Worm (Caenorhabditis elegans) whole organism, L1 larva: Measurements from ENCODE around the gene nhr-237.

Experiments used
- C16A3.4 ChIP-seq: fragments of 150-350 bp; optimal IDR thresholded peaks from 2 replicates; lab custom pipeline; 2014; ENCODE audit warnings: missing biosample characterization, missing genetic modification characterization
- F16B12.6 ChIP-seq: fragments of 150-350 bp; optimal IDR thresholded peaks from 2 replicates; lab custom pipeline; 2014; ENCODE audit warnings: missing biosample characterization, missing genetic modification characterization
- aly-2 ChIP-seq: fragments of 150-350 bp; optimal IDR thresholded peaks from 2 replicates; lab custom pipeline; 2014; ENCODE audit warnings: missing biosample characterization, missing genetic modification characterization
- ceh-82 ChIP-seq, 3 experiments: fragments of 150-350 bp in 1 of 3; sonication (generic microtip) in 2 of 3; optimal IDR thresholded peaks; 2 replicates each; lab custom pipeline; 2014 to 2017; ENCODE audit warnings: missing biosample characterization in 3 of 3, missing genetic modification characterization in 3 of 3
- ceh-88 ChIP-seq: fragments of 200-800 bp; sonication (Bioruptor generic); IDR thresholded peaks from 2 replicates; pipeline ENCODE4 v1.3.6; 2022; ENCODE audit warnings: missing genetic modification characterization, missing compliant biosample characterization
- ceh-90 ChIP-seq: sonication (generic microtip); optimal IDR thresholded peaks from 2 replicates; lab custom pipeline; 2016; ENCODE audit warnings: missing genetic modification characterization, missing compliant biosample characterization
- efl-1 ChIP-seq, 4 experiments: fragments of 150-350 bp; optimal IDR thresholded peaks in 3 of 4; peaks in 1 of 4; 1 replicate in 1 of 4; 2 replicates in 3 of 4; lab custom pipeline; 2014; ENCODE audit warnings: missing biosample characterization in 2 of 4, missing genetic modification characterization in 2 of 4, missing genetic modification reagents in 2 of 4
- elt-2 ChIP-seq: sonication (generic microtip); optimal IDR thresholded peaks from 2 replicates; lab custom pipeline; 2016; ENCODE audit warnings: missing genetic modification characterization, mild to moderate bottlenecking, inconsistent platforms, missing compliant biosample characterization, missing genetic modification reagents
- elt-3 ChIP-seq, 6 experiments: fragments of 150-350 bp in 1 of 6; sonication (generic microtip); optimal IDR thresholded peaks; 2 replicates each; lab custom pipeline; 2017 to 2018; ENCODE audit warnings: missing biosample characterization in 6 of 6, missing genetic modification characterization in 6 of 6, inconsistent platforms in 1 of 6
- hlh-17 ChIP-seq: fragments of 200-800 bp; sonication (Bioruptor generic); optimal IDR thresholded peaks from 2 replicates; lab custom pipeline; 2018; ENCODE audit warnings: missing genetic modification characterization, mild to moderate bottlenecking, missing compliant biosample characterization, moderate library complexity, borderline replicate concordance
- hpl-2 ChIP-seq: fragments of 150-350 bp; optimal IDR thresholded peaks from 2 replicates; lab custom pipeline; 2014; ENCODE audit warnings: missing biosample characterization, missing genetic modification reagents, missing genetic modification characterization
- jun-1 ChIP-seq: fragments of 150-350 bp; optimal IDR thresholded peaks from 2 replicates; lab custom pipeline; 2014; ENCODE audit warnings: missing biosample characterization, missing genetic modification reagents, missing genetic modification characterization
- lin-13 ChIP-seq: fragments of 150-350 bp; optimal IDR thresholded peaks from 2 replicates; lab custom pipeline; 2014; ENCODE audit warnings: missing biosample characterization, missing genetic modification reagents, missing genetic modification characterization
- lin-35 ChIP-seq, 2 experiments: fragments of 150-350 bp; optimal IDR thresholded peaks; 2 replicates each; lab custom pipeline; 2014; ENCODE audit warnings: missing biosample characterization in 2 of 2, missing genetic modification characterization in 2 of 2, missing genetic modification reagents in 2 of 2
- mab-9 ChIP-seq: fragments of 200-800 bp; sonication (Bioruptor generic); IDR thresholded peaks from 2 replicates; pipeline ENCODE4 v1.3.6; 2022; ENCODE audit warnings: missing genetic modification reagents, missing genetic modification characterization, missing compliant biosample characterization
- nhr-12 ChIP-seq: sonication (generic microtip); optimal IDR thresholded peaks from 2 replicates; lab custom pipeline; 2017; ENCODE audit warnings: missing biosample characterization, missing genetic modification characterization
- nhr-19 ChIP-seq: fragments of 200-800 bp; sonication (Bioruptor generic); conservative IDR thresholded peaks from 2 replicates; pipeline ENCODE4 v1.3.6; 2022; ENCODE audit warnings: missing genetic modification characterization, missing compliant biosample characterization
- nhr-20 ChIP-seq: sonication (generic microtip); optimal IDR thresholded peaks from 2 replicates; lab custom pipeline; 2016; ENCODE audit warnings: mild to moderate bottlenecking, missing genetic modification characterization, missing compliant biosample characterization
- nhr-28 ChIP-seq: fragments of 150-350 bp; optimal IDR thresholded peaks from 2 replicates; lab custom pipeline; 2014; ENCODE audit warnings: missing biosample characterization, missing genetic modification characterization
- nhr-47 ChIP-seq: sonication (generic microtip); optimal IDR thresholded peaks from 2 replicates; lab custom pipeline; 2016; ENCODE audit warnings: mild to moderate bottlenecking, missing genetic modification characterization, moderate library complexity, missing compliant biosample characterization
- nhr-77 ChIP-seq: fragments of 150-350 bp; optimal IDR thresholded peaks from 2 replicates; lab custom pipeline; 2014; ENCODE audit warnings: missing biosample characterization, missing genetic modification characterization
- nhr-85 ChIP-seq: sonication (generic microtip); peaks from one replicate; lab custom pipeline; 2016; ENCODE audit warnings: missing genetic modification characterization, inconsistent platforms, missing compliant biosample characterization
- sup-37 ChIP-seq: fragments of 200-800 bp; sonication (Bioruptor generic); optimal IDR thresholded peaks from 2 replicates; lab custom pipeline; 2018; ENCODE audit warnings: mild to moderate bottlenecking, missing genetic modification characterization, missing compliant biosample characterization
- tlp-1 ChIP-seq: fragments of 150-350 bp; optimal IDR thresholded peaks from 2 replicates; lab custom pipeline; 2014; ENCODE audit warnings: missing biosample characterization, missing genetic modification characterization
- unc-62 ChIP-seq: fragments of 150-350 bp; optimal IDR thresholded peaks from 2 replicates; lab custom pipeline; 2014; ENCODE audit warnings: missing biosample characterization, missing genetic modification reagents, missing genetic modification characterization
- unc-86 ChIP-seq: sonication (generic microtip); optimal IDR thresholded peaks from 2 replicates; lab custom pipeline; 2016; ENCODE audit warnings: missing genetic modification characterization, missing compliant biosample characterization
- unc-98 ChIP-seq: fragments of 200-800 bp; sonication (Bioruptor generic); IDR thresholded peaks from 2 replicates; pipeline ENCODE4 v1.3.6; 2022; ENCODE audit warnings: missing genetic modification characterization, missing compliant biosample characterization
- zip-4 ChIP-seq: fragments of 200-800 bp; sonication (Bioruptor generic); optimal IDR thresholded peaks from 2 replicates; lab custom pipeline; 2018; ENCODE audit warnings: mild to moderate bottlenecking, missing genetic modification characterization, moderate library complexity, missing compliant biosample characterization

nhr-237 gene

DNA sequence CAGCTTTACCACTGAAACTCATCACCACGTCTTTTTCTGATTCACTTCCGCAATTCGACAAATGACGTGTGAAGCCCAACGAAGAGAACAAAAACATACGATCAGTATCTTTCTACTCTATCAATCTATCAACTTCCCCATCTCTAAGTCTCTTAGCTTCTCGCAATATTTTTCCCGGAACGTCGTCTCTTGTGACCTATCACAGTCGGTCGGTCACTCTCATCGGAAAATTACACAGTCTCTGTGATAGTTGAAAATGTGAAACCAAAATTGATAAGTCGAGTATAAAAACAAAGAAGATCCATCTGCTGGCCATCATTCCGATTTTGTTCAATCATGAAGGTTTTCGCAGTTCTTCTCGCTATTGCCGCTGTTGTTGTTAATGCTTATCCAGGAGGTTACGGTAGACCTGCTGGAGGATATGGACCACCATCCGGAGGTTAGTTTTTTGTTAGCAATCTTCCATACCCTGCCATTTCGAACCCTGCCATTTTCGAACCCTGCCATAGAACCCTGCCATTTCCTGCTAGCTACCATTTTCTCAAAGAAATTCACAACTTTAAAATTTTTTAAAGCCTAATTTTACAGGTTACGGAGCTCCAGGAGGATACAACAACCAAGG is 32.7 kb downstream of the nhr-237 start, which contains the start of gene F16B4.4 (continued):
- TF ChIP-seq jun-1 (tag; lab: Kevin White, UChicago), result peak; percentile 30
- no peak for TF ChIP-seq nhr-47 (tag; lab: Kevin White, UChicago)
- no peak for TF ChIP-seq unc-62 (GFP tag; lab: Kevin White, UChicago)
- TF ChIP-seq elt-3 (tag; optimal IDR thresholded peaks at IDR 0.05; lab: Kevin White, UChicago), result peak in 2 of 6 experiments; percentile 58 to 71

DNA sequence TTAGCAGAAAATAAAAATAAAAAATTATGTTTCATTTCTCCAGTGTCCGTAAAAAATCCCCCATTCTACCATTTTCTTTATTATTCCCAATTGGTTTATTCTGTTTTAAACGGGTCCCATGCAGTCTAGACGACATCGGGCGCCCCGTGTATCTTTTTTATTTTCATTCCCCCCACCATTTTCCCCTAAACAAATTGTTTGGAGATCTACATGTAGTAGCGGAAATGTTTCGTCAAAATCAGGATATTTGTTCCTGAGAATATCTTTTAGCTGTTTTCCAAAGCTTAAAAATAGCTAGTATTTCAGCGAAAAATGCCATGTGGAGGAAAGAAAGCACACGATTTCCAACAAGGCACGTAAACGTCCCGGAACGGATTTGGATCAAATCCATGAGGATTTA is 38.5 kb downstream of the nhr-237 start, which contains the start of gene F16B4.5:
Gene F16B4.5, plus strand, starts transcription at position 301 of the 400 bp plus-strand sequence.
- TF ChIP-seq C16A3.4 (no peak), elt-2 (tag; lab: Kevin White, UChicago) (no peak), nhr-20 (tag; lab: Kevin White, UChicago) (no peak), nhr-19 (no peak), unc-62 (GFP tag; lab: Kevin White, UChicago) (no peak), F16B12.6 (tag; lab: Kevin White, UChicago) (no peak), lin-13 (GFP tag; lab: Kevin White, UChicago) (no peak), ceh-88 (no peak), tlp-1 (tag; lab: Kevin White, UChicago) (no peak), elt-3 (tag; optimal IDR thresholded peaks at IDR 0.05; lab: Kevin White, UChicago) (no peak), ceh-82 (tag; optimal IDR thresholded peaks at IDR 0.05; lab: Kevin White, UChicago) (no peak), hpl-2 (GFP tag; lab: Kevin White, UChicago) (no peak), ceh-90 (tag; lab: Kevin White, UChicago) (no peak), hlh-17 (GFP tag; lab: Kevin White, UChicago) (no peak), nhr-12 (tag; lab: Kevin White, UChicago) (no peak), aly-2 (tag; lab: Kevin White, UChicago) (no peak)

- TF ChIP-seq unc-98 (GFP tag; lab: Robert Waterston, UW), result no peak
Observed at ce11 chrV:1586906-1587305, 39.7 kb downstream of the nhr-237 start, which contains the start of gene F16B4.6. F16B4.6 (plus strand) TSS chrV:1587206.

ce11 chrV:1585411-1585810 is 41.2 kb downstream of the nhr-237 start, which contains the start of gene F16B4.7:
F16B4.7 (plus strand) TSS chrV:1585711.
- TF ChIP-seq tlp-1 (tag; lab: Kevin White, UChicago) (no peak), zip-4 (GFP tag; lab: Kevin White, UChicago) (no peak)
- TF ChIP-seq, all 84 proteins: peak for 0

- no peak for TF ChIP-seq nhr-47 (tag; lab: Kevin White, UChicago)
Observed at ce11 chrV:1583242-1583641, 43.4 kb downstream of the nhr-237 start.

ce11 chrV:1579790-1580189 is 46.8 kb downstream of the nhr-237 start:
- no peak for TF ChIP-seq efl-1 (optimal IDR thresholded peaks at IDR 0.05; lab: Kevin White, UChicago)
- peak in 1 of 2 experiments; percentile 53 for TF ChIP-seq efl-1 (GFP tag; optimal IDR thresholded peaks at IDR 0.05 in 1 of 2; lab: Kevin White, UChicago)
- TF ChIP-seq mab-9, result no peak
- no peak for TF ChIP-seq lin-35 (GFP tag; optimal IDR thresholded peaks at IDR 0.05; lab: Kevin White, UChicago)
- TF ChIP-seq nhr-77 (tag; lab: Kevin White, UChicago), result no peak
- no peak for TF ChIP-seq unc-86 (tag; lab: Kevin White, UChicago)
- TF ChIP-seq nhr-85 (tag; lab: Kevin White, UChicago), result peak; percentile 71
- no peak for TF ChIP-seq sup-37 (GFP tag; lab: Kevin White, UChicago)
- no peak for TF ChIP-seq nhr-28 (tag; lab: Kevin White, UChicago)
- TF ChIP-seq unc-98 (GFP tag; lab: Robert Waterston, UW), result no peak
